Worm (Caenorhabditis elegans): Measurements from ENCODE around the gene M117.4.
A peak's percentile ranks its signal among the peaks of the same experiment; 100 is the strongest.

DNA sequence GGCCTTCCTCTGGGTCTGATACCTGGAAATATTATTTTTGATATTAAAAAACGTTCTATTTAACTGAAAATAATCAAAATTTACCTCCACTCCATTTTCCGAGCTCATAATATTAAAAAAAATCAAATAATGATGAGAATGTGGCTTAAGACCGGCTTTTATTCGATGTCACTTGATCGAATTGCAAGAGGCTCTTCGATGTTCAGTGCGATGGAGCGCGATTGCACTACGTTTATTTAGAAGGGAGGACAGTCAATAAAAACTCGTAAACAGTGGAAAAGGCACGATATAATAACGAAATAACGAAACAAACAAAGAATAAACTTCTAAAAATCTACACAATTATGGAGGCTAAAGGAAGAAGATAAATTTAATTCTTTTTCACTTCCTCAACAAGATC, 21.4 kb upstream of the M117.4 start, which contains the start of gene tag-30:
- TF ChIP-seq ZK546.5 (tag; optimal IDR thresholded peaks at IDR 0.05) = no peak
- no peak for TF ChIP-seq nhr-237 (tag; optimal IDR thresholded peaks at IDR 0.05)
- peak; percentile 76 for TF ChIP-seq snpc-4 (tag; optimal IDR thresholded peaks at IDR 0.05)
- no peak for TF ChIP-seq fkh-2 (tag; optimal IDR thresholded peaks at IDR 0.05)
- TF ChIP-seq nhr-76 (tag; optimal IDR thresholded peaks at IDR 0.05) = no peak
- no peak for TF ChIP-seq nhr-28 (tag; optimal IDR thresholded peaks at IDR 0.05)
- TF ChIP-seq ama-1 (optimal IDR thresholded peaks at IDR 0.05) = no peak
- no peak for TF ChIP-seq skn-1 (tag; optimal IDR thresholded peaks at IDR 0.05)
- no peak for TF ChIP-seq ceh-82 (tag; optimal IDR thresholded peaks at IDR 0.05)
- peak; percentile 96 for TF ChIP-seq pha-4 (tag; optimal IDR thresholded peaks at IDR 0.05)
- no peak for TF ChIP-seq unc-39 (tag; optimal IDR thresholded peaks at IDR 0.05)

Measured in whole organism, L3 larva.